Worm (Caenorhabditis elegans) whole organism, L4 larva: ENCODE measurements around the gene W01D2.3.
A peak's percentile ranks its signal among the peaks of the same experiment; 100 is the strongest.

Experiments used
- D1046.2 ChIP-seq: fragments of 200-800 bp; sonication (Bioruptor generic); IDR thresholded peaks from 2 replicates; pipeline ENCODE4 v1.3.6; 2022; ENCODE audit warnings: missing genetic modification characterization, missing compliant biosample characterization
- F26F4.8 ChIP-seq: fragments of 200-800 bp; sonication (Bioruptor generic); conservative IDR thresholded peaks from 2 replicates; pipeline ENCODE4 v1.3.6; 2022; ENCODE audit warnings: missing genetic modification characterization, missing compliant biosample characterization
- F37D6.2 ChIP-seq: sonication (generic microtip); optimal IDR thresholded peaks from 2 replicates; lab custom pipeline; 2016; ENCODE audit warnings: mild to moderate bottlenecking, missing genetic modification characterization, missing compliant biosample characterization
- Y105C5A.15 ChIP-seq: fragments of 200-800 bp; sonication (Bioruptor generic); IDR thresholded peaks from 2 replicates; pipeline ENCODE4 v1.3.6; 2022; ENCODE audit warnings: missing genetic modification characterization, missing compliant biosample characterization
- Y75B8A.6 ChIP-seq: fragments of 200-800 bp; sonication (Bioruptor generic); IDR thresholded peaks from 2 replicates; pipeline ENCODE4 v1.3.6; 2022; ENCODE audit warnings: missing genetic modification reagents, missing genetic modification characterization, missing compliant biosample characterization
- aha-1 ChIP-seq: fragments of 150-350 bp; peaks from one replicate; lab custom pipeline; 2014; ENCODE audit warnings: missing biosample characterization, missing genetic modification characterization
- arid-1 ChIP-seq: fragments of 200-800 bp; sonication (Bioruptor generic); conservative IDR thresholded peaks from 2 replicates; pipeline ENCODE4 v1.3.6; 2022; ENCODE audit warnings: missing genetic modification reagents, missing genetic modification characterization, missing compliant biosample characterization
- attf-4 ChIP-seq: sonication (generic microtip); optimal IDR thresholded peaks from 3 replicates; lab custom pipeline; 2017; ENCODE audit warnings: missing biosample characterization, missing genetic modification characterization
- ceh-20 ChIP-seq: fragments of 200-800 bp; sonication (Bioruptor generic); IDR thresholded peaks from 2 replicates; pipeline ENCODE4 v1.3.6; 2022; ENCODE audit warnings: missing genetic modification reagents, missing genetic modification characterization, missing compliant biosample characterization
- ceh-32 ChIP-seq: sonication (generic microtip); optimal IDR thresholded peaks from 2 replicates; lab custom pipeline; 2016; ENCODE audit warnings: mild to moderate bottlenecking, missing genetic modification characterization, missing compliant biosample characterization; ENCODE audit not compliant: poor library complexity
- ceh-62 ChIP-seq: sonication (generic microtip); optimal IDR thresholded peaks from 2 replicates; lab custom pipeline; 2017; ENCODE audit warnings: missing biosample characterization, missing genetic modification characterization
- ceh-82 ChIP-seq: sonication (generic microtip); optimal IDR thresholded peaks from 2 replicates; lab custom pipeline; 2017; ENCODE audit warnings: missing biosample characterization, missing genetic modification characterization
- cey-2 ChIP-seq: sonication (generic microtip); optimal IDR thresholded peaks from 3 replicates; lab custom pipeline; 2017; ENCODE audit warnings: missing genetic modification characterization, mild to moderate bottlenecking, missing compliant biosample characterization, antibody characterized with exemption, borderline replicate concordance; ENCODE audit not compliant: insufficient read depth
- daf-12 ChIP-seq: fragments of 150-350 bp; optimal IDR thresholded peaks from 2 replicates; lab custom pipeline; 2014; ENCODE audit warnings: missing biosample characterization, missing genetic modification reagents, missing genetic modification characterization
- dmd-6 ChIP-seq: fragments of 200-800 bp; sonication (Bioruptor generic); IDR thresholded peaks from 2 replicates; pipeline ENCODE4 v1.3.6; 2022; ENCODE audit warnings: missing genetic modification reagents, missing genetic modification characterization, missing compliant biosample characterization
- dmd-8 ChIP-seq: fragments of 200-800 bp; sonication (Bioruptor generic); IDR thresholded peaks from 2 replicates; pipeline ENCODE4 v1.3.6; 2022; ENCODE audit warnings: missing genetic modification characterization, missing compliant biosample characterization
- dpl-1 ChIP-seq: fragments of 150-350 bp; optimal IDR thresholded peaks from 2 replicates; lab custom pipeline; 2014; ENCODE audit warnings: missing biosample characterization, missing genetic modification reagents, missing genetic modification characterization
- duxl-1 ChIP-seq: sonication (generic microtip); optimal IDR thresholded peaks from 2 replicates; lab custom pipeline; 2016; ENCODE audit warnings: mild to moderate bottlenecking, missing genetic modification characterization, moderate library complexity, missing compliant biosample characterization; ENCODE audit not compliant: poor library complexity
- dve-1 ChIP-seq: sonication (generic microtip); optimal IDR thresholded peaks from 2 replicates; lab custom pipeline; 2017; ENCODE audit warnings: antibody characterized with exemption, mild to moderate bottlenecking, missing genetic modification characterization, missing compliant biosample characterization; ENCODE audit not compliant: insufficient read depth
- egl-27 ChIP-seq: sonication (generic microtip); optimal IDR thresholded peaks from 3 replicates; lab custom pipeline; 2017; ENCODE audit warnings: missing biosample characterization, missing genetic modification reagents, missing genetic modification characterization
- egl-43 ChIP-seq: fragments of 200-800 bp; sonication (Bioruptor generic); IDR thresholded peaks from 2 replicates; pipeline ENCODE4 v1.3.6; 2022; ENCODE audit warnings: missing genetic modification reagents, missing genetic modification characterization, missing compliant biosample characterization
- fkh-10 ChIP-seq: fragments of 150-350 bp; optimal IDR thresholded peaks from 2 replicates; lab custom pipeline; 2014; ENCODE audit warnings: missing biosample characterization, missing genetic modification reagents, missing genetic modification characterization
- gei-8 ChIP-seq: fragments of 200-800 bp; sonication (Bioruptor generic); optimal IDR thresholded peaks from 2 replicates; lab custom pipeline; 2018; ENCODE audit warnings: mild to moderate bottlenecking, missing genetic modification characterization, missing compliant biosample characterization
- hmg-1.1 ChIP-seq: fragments of 200-800 bp; sonication (Bioruptor generic); IDR thresholded peaks from 2 replicates; pipeline ENCODE4 v1.3.6; 2022; ENCODE audit warnings: missing genetic modification reagents, missing genetic modification characterization, missing compliant biosample characterization
- jun-1 ChIP-seq: fragments of 150-350 bp; optimal IDR thresholded peaks from 2 replicates; lab custom pipeline; 2014; ENCODE audit warnings: missing biosample characterization, missing genetic modification reagents, missing genetic modification characterization
- lin-13 ChIP-seq: fragments of 150-350 bp; optimal IDR thresholded peaks from 2 replicates; lab custom pipeline; 2014; ENCODE audit warnings: missing biosample characterization, missing genetic modification reagents, missing genetic modification characterization
- lin-29 ChIP-seq: fragments of 200-800 bp; sonication (Bioruptor generic); IDR thresholded peaks from 2 replicates; pipeline ENCODE4 v1.3.6; 2022; ENCODE audit warnings: missing genetic modification reagents, missing genetic modification characterization, missing compliant biosample characterization
- lin-39 ChIP-seq: fragments of 150-350 bp; optimal IDR thresholded peaks from 2 replicates; lab custom pipeline; 2014; ENCODE audit warnings: missing biosample characterization, missing genetic modification reagents, missing genetic modification characterization
- lir-3 ChIP-seq: sonication (generic microtip); optimal IDR thresholded peaks from 2 replicates; lab custom pipeline; 2016; ENCODE audit warnings: mild to moderate bottlenecking, missing genetic modification characterization, missing compliant biosample characterization
- madf-5 ChIP-seq, 2 experiments: fragments of 200-800 bp; sonication (Bioruptor generic); IDR thresholded peaks; 2 replicates each; pipeline ENCODE4 v1.3.6; 2022; ENCODE audit warnings: missing compliant biosample characterization in 2 of 2, missing genetic modification characterization in 2 of 2
- mdl-1 ChIP-seq, 2 experiments: fragments of 150-350 bp in 1 of 2; sonication (generic microtip) in 1 of 2; optimal IDR thresholded peaks; 2 replicates each; lab custom pipeline; 2014 to 2017; ENCODE audit warnings: missing biosample characterization in 2 of 2, missing genetic modification characterization in 2 of 2
- mdt-29 ChIP-seq: fragments of 200-800 bp; sonication (Bioruptor generic); IDR thresholded peaks from 2 replicates; pipeline ENCODE4 v1.3.6; 2022; ENCODE audit warnings: missing genetic modification reagents, missing genetic modification characterization, missing compliant biosample characterization
- nhr-10 ChIP-seq: fragments of 150-350 bp; optimal IDR thresholded peaks from 2 replicates; lab custom pipeline; 2014; ENCODE audit warnings: missing biosample characterization, missing genetic modification characterization
- nhr-102 ChIP-seq: sonication (generic microtip); optimal IDR thresholded peaks from 2 replicates; lab custom pipeline; 2016; ENCODE audit warnings: mild to moderate bottlenecking, missing genetic modification characterization, moderate library complexity, missing compliant biosample characterization
- nhr-28 ChIP-seq: fragments of 150-350 bp; optimal IDR thresholded peaks from 2 replicates; lab custom pipeline; 2014; ENCODE audit warnings: missing biosample characterization, missing genetic modification characterization
- nhr-41 ChIP-seq: fragments of 200-800 bp; sonication (Bioruptor generic); IDR thresholded peaks from 2 replicates; pipeline ENCODE4 v1.3.6; 2022; ENCODE audit warnings: missing genetic modification reagents, missing genetic modification characterization, missing compliant biosample characterization
- nhr-48 ChIP-seq: sonication (generic microtip); optimal IDR thresholded peaks from 2 replicates; lab custom pipeline; 2016; ENCODE audit warnings: mild to moderate bottlenecking, missing genetic modification characterization, missing compliant biosample characterization
- nhr-6 ChIP-seq: fragments of 150-350 bp; optimal IDR thresholded peaks from 2 replicates; lab custom pipeline; 2014; ENCODE audit warnings: missing biosample characterization, missing genetic modification characterization
- nhr-77 ChIP-seq: fragments of 150-350 bp; optimal IDR thresholded peaks from 2 replicates; lab custom pipeline; 2014; ENCODE audit warnings: missing biosample characterization, missing genetic modification characterization
- php-3 ChIP-seq: fragments of 200-800 bp; sonication (Bioruptor generic); IDR thresholded peaks from 2 replicates; pipeline ENCODE4 v1.3.6; 2022; ENCODE audit warnings: missing genetic modification reagents, missing genetic modification characterization, missing compliant biosample characterization
- pqm-1 ChIP-seq: sonication (generic microtip); optimal IDR thresholded peaks from 2 replicates; lab custom pipeline; 2017; ENCODE audit warnings: missing biosample characterization, missing genetic modification characterization
- sdz-12 ChIP-seq: fragments of 200-800 bp; sonication (Bioruptor generic); optimal IDR thresholded peaks from 2 replicates; lab custom pipeline; 2018; ENCODE audit warnings: mild to moderate bottlenecking, missing genetic modification characterization, missing compliant biosample characterization
- set-16 ChIP-seq: fragments of 200-800 bp; sonication (Bioruptor generic); IDR thresholded peaks from 2 replicates; pipeline ENCODE4 v1.3.6; 2022; ENCODE audit warnings: missing genetic modification reagents, missing genetic modification characterization, missing compliant biosample characterization
- snpc-4 ChIP-seq: fragments of 150-350 bp; optimal IDR thresholded peaks from 2 replicates; lab custom pipeline; 2014; ENCODE audit warnings: missing biosample characterization, missing genetic modification characterization
- unc-130 ChIP-seq: sonication (generic microtip); optimal IDR thresholded peaks from 2 replicates; lab custom pipeline; 2016; ENCODE audit warnings: missing genetic modification reagents, missing genetic modification characterization, missing compliant biosample characterization
- unc-39 ChIP-seq: sonication (generic microtip); optimal IDR thresholded peaks from 2 replicates; lab custom pipeline; 2017; ENCODE audit warnings: missing biosample characterization, missing genetic modification characterization
- unc-62 ChIP-seq, 3 experiments: fragments of 150-350 bp in 1 of 3; sonication (generic microtip); optimal IDR thresholded peaks in 2 of 3; peaks in 1 of 3; 1 replicate in 1 of 3; 2 replicates in 2 of 3; lab custom pipeline; 2014 to 2017; ENCODE audit warnings: missing biosample characterization in 3 of 3, missing genetic modification characterization in 3 of 3, missing genetic modification reagents in 3 of 3, missing genotype in 1 of 3
- zfp-3 ChIP-seq: fragments of 200-800 bp; sonication (Bioruptor generic); conservative IDR thresholded peaks from 2 replicates; pipeline ENCODE4 v1.3.6; 2022; ENCODE audit warnings: missing genetic modification reagents, missing genetic modification characterization, missing compliant biosample characterization
- zip-11 ChIP-seq: fragments of 200-800 bp; sonication (Bioruptor generic); IDR thresholded peaks from 2 replicates; pipeline ENCODE4 v1.3.6; 2022; ENCODE audit warnings: missing genetic modification characterization, missing compliant biosample characterization
- ztf-11 ChIP-seq: fragments of 150-350 bp; optimal IDR thresholded peaks from 2 replicates; lab custom pipeline; 2014; ENCODE audit warnings: missing biosample characterization, missing genetic modification characterization
- ztf-7 ChIP-seq: fragments of 150-350 bp; optimal IDR thresholded peaks from 2 replicates; lab custom pipeline; 2014; ENCODE audit warnings: missing biosample characterization, missing genetic modification characterization

The W01D2.3 gene

ce11 chrII:14794935-14795454 lies 9.1 kb downstream of the W01D2.3 start, which contains the start of gene eif-3.B (continued):
- TF ChIP-seq ceh-20 (peak; percentile 72; the same call in 1 of the 2 replicates), unc-39 (tag; lab: Kevin White, UChicago) (no peak), ceh-82 (no peak), F26F4.8 (GFP tag; lab: Robert Waterston, UW) (no peak), egl-43 (GFP tag; lab: Robert Waterston, UW) (peak; percentile 46; the same call in 1 of the 2 replicates), duxl-1 (tag; lab: Kevin White, UChicago) (peak; percentile 90), dpl-1 (GFP tag; lab: Kevin White, UChicago) (peak; percentile 98), ztf-11 (tag; lab: Kevin White, UChicago) (no peak), mdl-1 (tag; optimal IDR thresholded peaks at IDR 0.05; lab: Kevin White, UChicago) (peak in 1 of 2 experiments; percentile 21), attf-4 (no peak), zip-11 (GFP tag; lab: Robert Waterston, UW) (no peak), zfp-3 (GFP tag; lab: Robert Waterston, UW) (no peak), Y75B8A.6 (GFP tag; lab: Robert Waterston, UW) (no peak), pqm-1 (tag; lab: Kevin White, UChicago) (no peak), lin-29 (GFP tag; lab: Robert Waterston, UW) (no peak), ztf-7 (tag; lab: Kevin White, UChicago) (peak; percentile 81), daf-12 (tag; lab: Kevin White, UChicago) (no peak), nhr-102 (peak; percentile 72), aha-1 (tag; lab: Kevin White, UChicago) (peak; percentile 6), dmd-6 (GFP tag; lab: Robert Waterston, UW) (peak; percentile 77), unc-130 (peak; percentile 95), nhr-28 (peak; percentile 14), snpc-4 (tag; lab: Kevin White, UChicago) (peak; percentile 50), nhr-77 (tag; lab: Kevin White, UChicago) (peak; percentile 95), mdt-29 (GFP tag; lab: Robert Waterston, UW) (no peak), D1046.2 (no peak; the same call in 1 of the 2 replicates), lin-39 (tag; lab: Kevin White, UChicago) (no peak), nhr-6 (tag; lab: Kevin White, UChicago) (peak; percentile 92), jun-1 (tag; lab: Kevin White, UChicago) (no peak), nhr-10 (tag; lab: Kevin White, UChicago) (no peak), unc-62 (GFP tag; optimal IDR thresholded peaks at IDR 0.05 in 1 of 2; lab: Kevin White, UChicago) (no peak), unc-62 (tag; optimal IDR thresholded peaks at IDR 0.05; lab: Kevin White, UChicago) (no peak), arid-1 (GFP tag; lab: Robert Waterston, UW) (0 out of 2 replicates have a peak, but pooled peaks have one; percentile 53), set-16 (peak; percentile 23; the same call in 1 of the 2 replicates), lin-13 (GFP tag; lab: Kevin White, UChicago) (peak; percentile 82), Y105C5A.15 (GFP tag; lab: Robert Waterston, UW) (no peak), fkh-10 (peak; percentile 67), sdz-12 (GFP tag; lab: Kevin White, UChicago) (peak; percentile 14), F37D6.2 (peak; percentile 79), gei-8 (GFP tag; lab: Kevin White, UChicago) (no peak), cey-2 (tag; lab: Kevin White, UChicago) (no peak), ceh-32 (peak; percentile 45), nhr-48 (tag; lab: Kevin White, UChicago) (peak; percentile 63), egl-27 (no peak), ceh-62 (tag; lab: Kevin White, UChicago) (no peak), hmg-1.1 (GFP tag; lab: Robert Waterston, UW) (peak; percentile 77), dmd-8 (GFP tag; lab: Robert Waterston, UW) (no peak), lir-3 (no peak), php-3 (peak; percentile 41; the same call in 1 of the 2 replicates), madf-5 (GFP tag; IDR thresholded peaks at IDR 0.05; lab: Robert Waterston, UW) (0 out of 4 replicates have a peak, but pooled peaks of 1 of the 2 experiments have one; percentile 18), nhr-41 (no peak), dve-1 (tag; lab: Kevin White, UChicago) (peak; percentile 97)
